Worm (Caenorhabditis elegans): ENCODE data around the gene ify-1.

ify-1 gene

DNA sequence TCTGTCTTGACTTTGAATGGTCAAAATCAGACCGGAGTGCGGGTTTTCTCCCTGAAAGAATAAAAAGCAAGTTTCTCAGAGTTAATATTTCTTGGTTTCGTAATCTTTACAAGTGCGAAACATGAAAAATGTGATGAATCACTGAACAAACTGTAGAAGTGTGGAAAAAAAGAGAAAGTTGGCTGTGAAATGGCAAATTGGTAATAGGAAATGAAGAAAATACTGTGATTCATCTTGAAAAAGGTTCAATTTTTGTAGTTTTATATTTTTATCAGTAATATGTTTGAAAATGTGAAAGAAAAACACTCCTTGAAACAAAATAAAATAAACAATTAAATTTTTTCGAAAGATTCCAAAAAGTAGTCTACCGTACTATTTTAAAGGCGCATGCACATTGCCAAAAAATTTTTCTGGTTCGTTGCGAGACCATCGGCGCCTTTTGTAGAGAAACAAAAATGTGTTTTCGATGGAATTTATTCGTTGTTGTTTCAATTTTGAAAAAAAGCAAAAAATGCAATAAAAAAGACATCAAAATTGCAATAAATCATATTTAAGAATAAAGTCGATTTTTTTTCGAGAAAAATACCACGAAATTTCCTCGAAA is 36.8 kb upstream of the ify-1 start, which contains the start of gene pld-1:
Gene pld-1 (minus strand): TSS at position 51 of the 604 bp plus-strand sequence.
- TF ChIP-seq nhr-28 (tag; optimal IDR thresholded peaks at IDR 0.05), result no peak

- no peak for TF ChIP-seq lir-3 (tag; optimal IDR thresholded peaks at IDR 0.05; ENCODE audit: poor library complexity)
- TF ChIP-seq isw-1 (GFP tag; IDR thresholded peaks at IDR 0.05), result no peak
- TF ChIP-seq hlh-4 (tag; optimal IDR thresholded peaks at IDR 0.05), result no peak
- TF ChIP-seq ets-5 (GFP tag; IDR thresholded peaks at IDR 0.05), result no peak
- peak; percentile 91 for TF ChIP-seq elt-2 (tag; optimal IDR thresholded peaks at IDR 0.05)
These were observed 31.2 kb upstream of the ify-1 start for ce11 chrII:5086143-5086542.

DNA sequence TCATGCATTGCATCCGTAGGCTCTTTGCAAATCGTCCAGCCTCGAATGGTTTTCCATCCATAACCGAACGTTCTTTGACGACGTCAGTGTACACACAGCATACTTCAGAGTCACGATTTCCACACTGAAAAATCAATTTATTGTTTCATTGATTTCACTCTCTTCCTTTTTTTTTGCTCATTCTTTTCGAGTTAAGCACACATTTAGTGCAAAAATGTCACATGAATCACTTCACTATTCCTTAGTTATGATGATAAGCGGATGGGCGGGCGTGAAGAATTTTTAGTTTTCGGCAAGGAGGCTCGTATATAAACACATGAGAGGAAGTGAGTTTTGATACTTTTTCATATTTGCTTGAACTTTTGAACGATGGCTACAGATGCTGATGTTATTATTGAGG is 30.5 kb upstream of the ify-1 start, which contains the start of gene txt-9:
Gene txt-9 (plus strand): TSS at position 336 of the 400 bp plus-strand sequence.
- TF ChIP-seq grh-1 (GFP tag; IDR thresholded peaks at IDR 0.05), result no peak
- TF ChIP-seq lin-35 (GFP tag; optimal IDR thresholded peaks at IDR 0.05), result peak in 1 of 2 experiments; percentile 13
- peak; percentile 62 for TF ChIP-seq elt-2 (tag; optimal IDR thresholded peaks at IDR 0.05)
- no peak for TF ChIP-seq nhr-19 (GFP tag; conservative IDR thresholded peaks at IDR 0.05)
- no peak for TF ChIP-seq skn-1 (tag; optimal IDR thresholded peaks at IDR 0.05)

- TF ChIP-seq mef-2 (tag; optimal IDR thresholded peaks at IDR 0.05) (no peak), efl-1 (optimal IDR thresholded peaks at IDR 0.05) (no peak), efl-1 (GFP tag; optimal IDR thresholded peaks at IDR 0.05 in 1 of 2) (peak in 1 of 2 experiments; percentile 24), elt-2 (tag; optimal IDR thresholded peaks at IDR 0.05) (peak; percentile 52)
These were observed 29.2 kb upstream of the ify-1 start for ce11 chrII:5084225-5084624.

DNA sequence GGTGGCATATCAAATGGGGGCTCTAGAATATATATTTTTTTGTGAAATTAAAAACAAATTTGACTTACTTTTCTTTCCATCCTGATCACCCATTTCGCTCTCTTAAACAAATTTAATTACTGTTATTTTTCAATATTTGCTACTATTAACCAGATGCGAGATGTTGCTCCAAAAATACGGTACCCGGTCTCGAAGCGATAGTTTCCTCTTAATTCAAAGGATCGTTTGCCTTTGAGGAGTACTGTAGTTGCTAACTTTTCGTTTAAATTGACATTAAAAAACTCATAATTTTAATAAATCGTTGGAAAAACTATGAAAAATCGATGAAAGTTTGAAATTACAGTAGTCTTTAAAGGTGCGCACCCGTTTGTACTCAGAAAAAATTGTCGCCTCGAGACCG is 28.4 kb upstream of the ify-1 start, which contains the start of gene C04G6.4:
Gene C04G6.4 (minus strand): TSS at position 101 of the 400 bp plus-strand sequence.
- TF ChIP-seq vab-15 (tag; optimal IDR thresholded peaks at IDR 0.05) (no peak), ztf-11 (tag; optimal IDR thresholded peaks at IDR 0.05) (no peak), efl-3 (GFP tag; optimal IDR thresholded peaks at IDR 0.05) (no peak), aha-1 (tag; optimal IDR thresholded peaks at IDR 0.05) (no peak)

DNA sequence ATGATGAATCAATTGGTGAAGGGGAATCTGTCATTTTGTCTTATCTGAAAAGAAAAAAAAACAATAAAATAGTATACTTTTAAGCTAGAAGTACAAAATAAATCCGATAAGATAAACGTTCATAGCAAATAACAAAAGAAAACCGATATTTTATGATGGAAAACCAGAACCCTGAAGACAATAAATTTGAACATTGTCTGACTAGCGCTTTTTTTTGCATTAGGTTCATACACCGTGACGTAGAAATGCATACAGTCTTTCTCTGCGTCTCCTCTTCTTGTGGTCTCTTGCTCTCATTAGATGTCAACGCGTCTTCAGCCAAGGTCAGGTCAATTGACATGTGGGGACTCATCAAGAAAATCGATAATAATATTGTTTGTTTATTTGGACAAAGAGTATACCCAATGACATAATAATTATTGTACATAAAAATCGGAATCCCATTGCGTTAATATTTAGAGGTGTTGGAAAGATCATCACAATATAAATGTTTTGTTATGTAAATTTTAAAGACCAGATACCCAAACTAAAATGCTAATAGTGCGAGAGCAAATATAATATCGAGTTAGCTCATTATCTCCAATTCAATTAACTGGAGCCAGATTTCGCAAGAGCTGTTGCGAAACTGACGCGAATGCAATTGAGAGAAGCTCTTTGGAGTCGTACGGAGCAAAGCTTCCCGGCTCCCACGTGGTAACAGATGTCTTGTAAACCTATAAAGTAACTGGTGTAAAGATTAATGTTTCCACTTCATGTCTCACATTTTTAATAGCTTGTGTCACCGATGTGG is 26.3 kb upstream of the ify-1 start, which contains the start of gene dsh-2:
Gene dsh-2 (minus strand): TSS at position 51 of the 790 bp plus-strand sequence.
- TF ChIP-seq tbx-2 (tag; optimal IDR thresholded peaks at IDR 0.05), result peak; percentile 43
- TF ChIP-seq skn-1 (tag; optimal IDR thresholded peaks at IDR 0.05), result peak; percentile 9
- no peak for TF ChIP-seq hlh-17 (GFP tag; optimal IDR thresholded peaks at IDR 0.05; ENCODE audit: borderline replicate concordance)
- no peak for TF ChIP-seq nhr-11 (tag; optimal IDR thresholded peaks at IDR 0.05)
- peak; percentile 48 for TF ChIP-seq nhr-47 (tag; optimal IDR thresholded peaks at IDR 0.05)
- TF ChIP-seq fkh-8 (tag; optimal IDR thresholded peaks at IDR 0.05), result no peak
- TF ChIP-seq pag-3 (tag; optimal IDR thresholded peaks at IDR 0.05; ENCODE audit: borderline replicate concordance, insufficient read depth), result no peak
- TF ChIP-seq nhr-71 (tag; optimal IDR thresholded peaks at IDR 0.05), result peak; percentile 62
- TF ChIP-seq swsn-7 (tag; optimal IDR thresholded peaks at IDR 0.05), result peak; percentile 40
- peak; percentile 69 to 83 (median 81) for TF ChIP-seq dpl-1 (GFP tag; optimal IDR thresholded peaks at IDR 0.05)
- TF ChIP-seq efl-1 (optimal IDR thresholded peaks at IDR 0.05), result peak; percentile 72 to 82
- TF ChIP-seq efl-1 (GFP tag; optimal IDR thresholded peaks at IDR 0.05 in 1 of 2), result peak; percentile 82 to 98
- TF ChIP-seq tlp-1 (tag; optimal IDR thresholded peaks at IDR 0.05), result no peak
- TF ChIP-seq lin-14 (GFP tag; optimal IDR thresholded peaks at IDR 0.05), result peak; percentile 64
- peak; percentile 45 for TF ChIP-seq rnt-1 (tag; optimal IDR thresholded peaks at IDR 0.05)
- TF ChIP-seq hpl-2 (GFP tag; optimal IDR thresholded peaks at IDR 0.05), result no peak
- TF ChIP-seq F16B12.6 (tag; optimal IDR thresholded peaks at IDR 0.05), result peak; percentile 83
- TF ChIP-seq nhr-77 (tag; optimal IDR thresholded peaks at IDR 0.05), result peak; percentile 32
- no peak for TF ChIP-seq sox-4 (tag; optimal IDR thresholded peaks at IDR 0.05)
- peak in 1 of 3 experiments; percentile 15 for TF ChIP-seq ceh-82 (tag; optimal IDR thresholded peaks at IDR 0.05)
- peak; percentile 72 to 76 for TF ChIP-seq lsy-2 (tag; optimal IDR thresholded peaks at IDR 0.05)
- TF ChIP-seq elt-3 (tag; optimal IDR thresholded peaks at IDR 0.05), result peak in 3 of 6 experiments; percentile 36 to 51 (median 41)
- TF ChIP-seq unc-130 (tag; optimal IDR thresholded peaks at IDR 0.05), result peak; percentile 46
- TF ChIP-seq ztf-4 (tag; optimal IDR thresholded peaks at IDR 0.05), result peak; percentile 21
- TF ChIP-seq nhr-20 (tag; optimal IDR thresholded peaks at IDR 0.05), result peak; percentile 70
